ENCODE assay signal across 1 fruit fly cellular context in the genomic region with DNA sequence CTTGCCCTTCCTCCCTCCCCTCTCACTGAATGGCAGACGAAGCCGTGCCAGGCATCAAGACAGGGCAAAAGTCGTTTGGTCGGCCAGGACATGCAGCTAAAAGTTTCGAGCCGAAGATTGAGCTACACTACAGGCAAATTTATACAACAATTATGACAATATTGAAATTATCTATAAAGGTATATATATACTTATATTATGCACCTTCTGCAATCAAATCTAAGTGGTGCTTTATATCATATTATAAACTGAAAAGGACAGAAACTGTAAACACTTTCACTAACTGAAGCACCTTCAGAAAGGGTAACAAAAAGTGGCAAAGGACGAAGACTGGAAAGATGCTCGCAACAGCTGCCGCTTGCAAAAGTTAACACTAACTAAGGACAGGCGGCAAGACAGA.
A peak's percentile ranks its signal among the peaks of the same experiment; 100 is the strongest.
TF ChIP-seq lines count a peak whose summit lies in the region.

No protein-coding gene starts in this region.

TF ChIP-seq in whole organism, embryonic, 481 proteins besides CTCF, POLR2A, EP300 and RAD21 (continued from another document and continues in another):
- no peak for TF ChIP-seq Jarid2 (GFP tag; optimal IDR thresholded peaks at IDR 0.05; lab: Kevin White, UChicago)
- TF ChIP-seq CG6254 (GFP tag; optimal IDR thresholded peaks at IDR 0.05; lab: Kevin White, UChicago), result no peak
- TF ChIP-seq Hr51 (GFP tag; optimal IDR thresholded peaks at IDR 0.05; lab: Kevin White, UChicago), result peak in 1 of 2 experiments; percentile 55
- TF ChIP-seq CG13287 (GFP tag; IDR thresholded peaks at IDR 0.05; lab: Robert Waterston, UW; ENCODE audit: partially characterized antibody), result no peak
- no peak for TF ChIP-seq NC2β (GFP tag; optimal IDR thresholded peaks at IDR 0.05; lab: Kevin White, UChicago)
- no peak for TF ChIP-seq CG1529 (GFP tag; optimal IDR thresholded peaks at IDR 0.05; lab: Kevin White, UChicago)
- no peak for TF ChIP-seq CG11696 (GFP tag; IDR thresholded peaks at IDR 0.05; lab: Robert Waterston, UW)
- TF ChIP-seq br (optimal IDR thresholded peaks at IDR 0.05; lab: Kevin White, UChicago), result no peak
- 0 out of 2 replicates have a peak, but pooled peaks have one; percentile 23 for TF ChIP-seq HLH3B (GFP tag; IDR thresholded peaks at IDR 0.05; lab: Robert Waterston, UW)
- TF ChIP-seq CG14014 (GFP tag; IDR thresholded peaks at IDR 0.05; lab: Robert Waterston, UW), result no peak
- TF ChIP-seq Dbx (GFP tag; IDR thresholded peaks at IDR 0.05; lab: Robert Waterston, UW), result no peak
- TF ChIP-seq CG1647 (GFP tag; optimal IDR thresholded peaks at IDR 0.05; lab: Kevin White, UChicago), result no peak
- TF ChIP-seq ems (GFP tag; optimal IDR thresholded peaks at IDR 0.05; lab: Kevin White, UChicago), result no peak
- no peak for TF ChIP-seq MBD-R2 (GFP tag; IDR thresholded peaks at IDR 0.05; lab: Robert Waterston, UW)
- TF ChIP-seq ara (GFP tag; IDR thresholded peaks at IDR 0.05; lab: Robert Waterston, UW), result no peak
- no peak for TF ChIP-seq CG10366 (GFP tag; IDR thresholded peaks at IDR 0.05; lab: Robert Waterston, UW)
- TF ChIP-seq Tbp (GFP tag; optimal IDR thresholded peaks at IDR 0.05; lab: Kevin White, UChicago), result no peak
- TF ChIP-seq CG17359 (tag; optimal IDR thresholded peaks at IDR 0.05; lab: Kevin White, UChicago), result peak; percentile 38
- no peak for TF ChIP-seq ken (GFP tag; IDR thresholded peaks at IDR 0.05; lab: Robert Waterston, UW)
- TF ChIP-seq CG7839 (tag; optimal IDR thresholded peaks at IDR 0.05; lab: Kevin White, UChicago), result peak; percentile 40
- TF ChIP-seq CG13624 (GFP tag; optimal IDR thresholded peaks at IDR 0.05; lab: Kevin White, UChicago), result no peak
- no peak for TF ChIP-seq CG16863 (GFP tag; optimal IDR thresholded peaks at IDR 0.05; lab: Kevin White, UChicago)
- TF ChIP-seq ERR (GFP tag; optimal IDR thresholded peaks at IDR 0.05; lab: Kevin White, UChicago), result no peak
- TF ChIP-seq CG12219 (GFP tag; optimal IDR thresholded peaks at IDR 0.05; lab: Kevin White, UChicago), result no peak
- no peak for TF ChIP-seq CrebB (tag; optimal IDR thresholded peaks at IDR 0.05; lab: Kevin White, UChicago)
- no peak for TF ChIP-seq wor (GFP tag; IDR thresholded peaks at IDR 0.05; lab: Robert Waterston, UW)
- TF ChIP-seq CG5180 (GFP tag; optimal IDR thresholded peaks at IDR 0.05; lab: Kevin White, UChicago), result no peak
- TF ChIP-seq CG8290 (GFP tag; optimal IDR thresholded peaks at IDR 0.05; lab: Kevin White, UChicago), result no peak
- TF ChIP-seq CG8290 (tag; optimal IDR thresholded peaks at IDR 0.05; lab: Kevin White, UChicago), result no peak
- TF ChIP-seq Opbp (GFP tag; IDR thresholded peaks at IDR 0.05; lab: Robert Waterston, UW; ENCODE audit: partially characterized antibody), result no peak
- TF ChIP-seq pros (GFP tag; optimal IDR thresholded peaks at IDR 0.05; lab: Kevin White, UChicago), result peak; percentile 27
- TF ChIP-seq YL-1 (GFP tag; optimal IDR thresholded peaks at IDR 0.05; lab: Kevin White, UChicago), result no peak
- no peak for TF ChIP-seq peb (GFP tag; IDR thresholded peaks at IDR 0.05; lab: Robert Waterston, UW)
- TF ChIP-seq croc (GFP tag; conservative IDR thresholded peaks at IDR 0.05; lab: Robert Waterston, UW), result no peak
- TF ChIP-seq hth (optimal IDR thresholded peaks at IDR 0.05; lab: Kevin White, UChicago), result no peak
- TF ChIP-seq abd-A (tag; optimal IDR thresholded peaks at IDR 0.05; lab: Kevin White, UChicago), result no peak
- no peak for TF ChIP-seq CG3065 (GFP tag; optimal IDR thresholded peaks at IDR 0.05; lab: Kevin White, UChicago)
- no peak for TF ChIP-seq CG2875 (GFP tag; optimal IDR thresholded peaks at IDR 0.05; lab: Kevin White, UChicago)
- peak; percentile 57 for TF ChIP-seq row (GFP tag; IDR thresholded peaks at IDR 0.05; lab: Robert Waterston, UW)
- TF ChIP-seq CG10565 (GFP tag; optimal IDR thresholded peaks at IDR 0.05; lab: Kevin White, UChicago), result no peak
- no peak for TF ChIP-seq tgo (GFP tag; IDR thresholded peaks at IDR 0.05; lab: Robert Waterston, UW)
- no peak for TF ChIP-seq Sin3A (optimal IDR thresholded peaks at IDR 0.05; lab: Kevin White, UChicago)
- no peak for TF ChIP-seq CG14860 (GFP tag; IDR thresholded peaks at IDR 0.05; lab: Robert Waterston, UW; ENCODE audit: partially characterized antibody)
- TF ChIP-seq Oaz (GFP tag; IDR thresholded peaks at IDR 0.05; lab: Robert Waterston, UW), result no peak
- TF ChIP-seq cas (GFP tag; IDR thresholded peaks at IDR 0.05; lab: Robert Waterston, UW), result no peak
- TF ChIP-seq eyg (GFP tag; optimal IDR thresholded peaks at IDR 0.05; lab: Kevin White, UChicago), result no peak
- no peak for TF ChIP-seq ind (GFP tag; optimal IDR thresholded peaks at IDR 0.05; lab: Kevin White, UChicago)
- TF ChIP-seq tap (tag; optimal IDR thresholded peaks at IDR 0.05; lab: Kevin White, UChicago), result peak; percentile 10
- no peak for TF ChIP-seq ase (GFP tag; IDR thresholded peaks at IDR 0.05; lab: Robert Waterston, UW)
- TF ChIP-seq CG10979 (tag; optimal IDR thresholded peaks at IDR 0.05; lab: Kevin White, UChicago), result peak; percentile 43
- TF ChIP-seq CG4617 (GFP tag; optimal IDR thresholded peaks at IDR 0.05; lab: Kevin White, UChicago; ENCODE audit: borderline replicate concordance), result no peak
- TF ChIP-seq CG16779 (GFP tag; IDR thresholded peaks at IDR 0.05; lab: Robert Waterston, UW), result no peak
- no peak for TF ChIP-seq schlank (tag; optimal IDR thresholded peaks at IDR 0.05; lab: Kevin White, UChicago)
- peak; percentile 10 for TF ChIP-seq CG30403 (GFP tag; optimal IDR thresholded peaks at IDR 0.05; lab: Kevin White, UChicago)
- no peak for TF ChIP-seq CG14441 (GFP tag; IDR thresholded peaks at IDR 0.05; lab: Robert Waterston, UW)
- no peak for TF ChIP-seq ham (GFP tag; IDR thresholded peaks at IDR 0.05; lab: Robert Waterston, UW)
- peak; percentile 22 for TF ChIP-seq CoRest (tag; optimal IDR thresholded peaks at IDR 0.05; lab: Kevin White, UChicago)
- no peak for TF ChIP-seq CG17612 (GFP tag; IDR thresholded peaks at IDR 0.05; lab: Robert Waterston, UW)
- no peak for TF ChIP-seq CG8089 (GFP tag; optimal IDR thresholded peaks at IDR 0.05; lab: Kevin White, UChicago)
- no peak for TF ChIP-seq CG7786 (GFP tag; optimal IDR thresholded peaks at IDR 0.05; lab: Kevin White, UChicago)
- TF ChIP-seq Blimp-1 (GFP tag; optimal IDR thresholded peaks at IDR 0.05; lab: Kevin White, UChicago), result peak; percentile 45
- no peak for TF ChIP-seq Dip2 (GFP tag; IDR thresholded peaks at IDR 0.05; lab: Robert Waterston, UW)
- peak; percentile 23 for TF ChIP-seq Fer1 (GFP tag; optimal IDR thresholded peaks at IDR 0.05; lab: Kevin White, UChicago)
- TF ChIP-seq exex (tag; optimal IDR thresholded peaks at IDR 0.05; lab: Kevin White, UChicago), result no peak
- peak in 1 of 2 experiments; percentile 51 for TF ChIP-seq bsh (GFP tag; optimal IDR thresholded peaks at IDR 0.05; lab: Kevin White, UChicago)
- TF ChIP-seq sr (GFP tag; IDR thresholded peaks at IDR 0.05; lab: Robert Waterston, UW), result no peak
- TF ChIP-seq btn (GFP tag; optimal IDR thresholded peaks at IDR 0.05; lab: Kevin White, UChicago), result no peak
- TF ChIP-seq CG17328 (GFP tag; IDR thresholded peaks at IDR 0.05; lab: Robert Waterston, UW), result no peak
- TF ChIP-seq Rx (GFP tag; IDR thresholded peaks at IDR 0.05; lab: Robert Waterston, UW), result no peak
- TF ChIP-seq CG1832 (GFP tag; optimal IDR thresholded peaks at IDR 0.05; lab: Kevin White, UChicago), result no peak
- TF ChIP-seq jing (GFP tag; optimal IDR thresholded peaks at IDR 0.05; lab: Kevin White, UChicago), result no peak
- TF ChIP-seq B-H1 (GFP tag; IDR thresholded peaks at IDR 0.05; lab: Robert Waterston, UW), result no peak
- TF ChIP-seq CG6654 (GFP tag; optimal IDR thresholded peaks at IDR 0.05; lab: Kevin White, UChicago), result no peak
- peak; percentile 24 for TF ChIP-seq CG8924 (tag; optimal IDR thresholded peaks at IDR 0.05; lab: Kevin White, UChicago)
- no peak for TF ChIP-seq Med (GFP tag; lab: Kevin White, UChicago)
- no peak for TF ChIP-seq CG9215 (GFP tag; IDR thresholded peaks at IDR 0.05; lab: Robert Waterston, UW)
- no peak for TF ChIP-seq kni (GFP tag; optimal IDR thresholded peaks at IDR 0.05; lab: Kevin White, UChicago)
- TF ChIP-seq gsb (GFP tag; IDR thresholded peaks at IDR 0.05; lab: Robert Waterston, UW), result no peak
- no peak for TF ChIP-seq Dad (GFP tag; optimal IDR thresholded peaks at IDR 0.05; lab: Kevin White, UChicago)
- peak; percentile 22 for TF ChIP-seq CG8388 (GFP tag; optimal IDR thresholded peaks at IDR 0.05; lab: Kevin White, UChicago)
- peak; percentile 98 for TF ChIP-seq D19A (tag; optimal IDR thresholded peaks at IDR 0.05; lab: Kevin White, UChicago)
- no peak for TF ChIP-seq CG5953 (GFP tag; IDR thresholded peaks at IDR 0.05; lab: Robert Waterston, UW)
- no peak for TF ChIP-seq CG7372 (GFP tag; IDR thresholded peaks at IDR 0.05; lab: Robert Waterston, UW)
- 0 out of 2 replicates have a peak, but pooled peaks have one; percentile 5 for TF ChIP-seq sisA (GFP tag; IDR thresholded peaks at IDR 0.05; lab: Robert Waterston, UW)
- no peak for TF ChIP-seq Drgx (GFP tag; IDR thresholded peaks at IDR 0.05; lab: Robert Waterston, UW)
- TF ChIP-seq CG4820 (GFP tag; optimal IDR thresholded peaks at IDR 0.05; lab: Kevin White, UChicago), result no peak
- peak; percentile 1 for TF ChIP-seq nmo (GFP tag; optimal IDR thresholded peaks at IDR 0.05; lab: Kevin White, UChicago)
- TF ChIP-seq CG2116 (GFP tag; optimal IDR thresholded peaks at IDR 0.05; lab: Kevin White, UChicago), result no peak
- TF ChIP-seq Ssrp (tag; optimal IDR thresholded peaks at IDR 0.05; lab: Kevin White, UChicago), result peak; percentile 20
- no peak for TF ChIP-seq ranshi (GFP tag; IDR thresholded peaks at IDR 0.05; lab: Robert Waterston, UW)
- TF ChIP-seq lbe (GFP tag; optimal IDR thresholded peaks at IDR 0.05; lab: Kevin White, UChicago), result no peak
- no peak for TF ChIP-seq jigr1 (GFP tag; IDR thresholded peaks at IDR 0.05; lab: Robert Waterston, UW)
- peak; percentile 43 for TF ChIP-seq ATbp (GFP tag; optimal IDR thresholded peaks at IDR 0.05; lab: Kevin White, UChicago)
- TF ChIP-seq zfh1 (GFP tag; IDR thresholded peaks at IDR 0.05; lab: Robert Waterston, UW), result no peak
- no peak for TF ChIP-seq vfl (GFP tag; optimal IDR thresholded peaks at IDR 0.05; lab: Kevin White, UChicago)
- TF ChIP-seq crc (GFP tag; optimal IDR thresholded peaks at IDR 0.05; lab: Kevin White, UChicago), result no peak
- TF ChIP-seq Mes4 (GFP tag; optimal IDR thresholded peaks at IDR 0.05; lab: Kevin White, UChicago), result no peak
- no peak for TF ChIP-seq salm (tag; optimal IDR thresholded peaks at IDR 0.05; lab: Kevin White, UChicago)
- no peak for TF ChIP-seq Lim3 (GFP tag; IDR thresholded peaks at IDR 0.05; lab: Robert Waterston, UW)
- peak; percentile 33; the same call in 1 of the 2 replicates for TF ChIP-seq CG31441 (GFP tag; IDR thresholded peaks at IDR 0.05; lab: Robert Waterston, UW)
- no peak for TF ChIP-seq gfzf (GFP tag; optimal IDR thresholded peaks at IDR 0.05; lab: Kevin White, UChicago)
- TF ChIP-seq ewg (GFP tag; optimal IDR thresholded peaks at IDR 0.05; lab: Kevin White, UChicago), result no peak
- TF ChIP-seq CG9876 (GFP tag; optimal IDR thresholded peaks at IDR 0.05; lab: Kevin White, UChicago), result no peak
- no peak for TF ChIP-seq cwo (GFP tag; optimal IDR thresholded peaks at IDR 0.05; lab: Kevin White, UChicago)
- no peak for TF ChIP-seq CG11723 (GFP tag; optimal IDR thresholded peaks at IDR 0.05; lab: Kevin White, UChicago)
- TF ChIP-seq sima (GFP tag; optimal IDR thresholded peaks at IDR 0.05; lab: Kevin White, UChicago), result no peak
- TF ChIP-seq CG10959 (GFP tag; IDR thresholded peaks at IDR 0.05; lab: Robert Waterston, UW), result no peak
- TF ChIP-seq tll (GFP tag; optimal IDR thresholded peaks at IDR 0.05; lab: Kevin White, UChicago), result no peak
- no peak for TF ChIP-seq CG3726 (GFP tag; IDR thresholded peaks at IDR 0.05; lab: Robert Waterston, UW)
- no peak for TF ChIP-seq amos (GFP tag; IDR thresholded peaks at IDR 0.05; lab: Robert Waterston, UW; ENCODE audit: partially characterized antibody)
- TF ChIP-seq Ptx1 (GFP tag; IDR thresholded peaks at IDR 0.05; lab: Robert Waterston, UW), result 0 out of 2 replicates have a peak, but pooled peaks have one; percentile 22
- TF ChIP-seq CG9932 (GFP tag; IDR thresholded peaks at IDR 0.05; lab: Robert Waterston, UW), result no peak
- peak; percentile 18 for TF ChIP-seq CG12391 (tag; optimal IDR thresholded peaks at IDR 0.05; lab: Kevin White, UChicago)
- peak; percentile 6 for TF ChIP-seq CG4424 (GFP tag; optimal IDR thresholded peaks at IDR 0.05; lab: Kevin White, UChicago)
- no peak for TF ChIP-seq Doc3 (GFP tag; IDR thresholded peaks at IDR 0.05; lab: Robert Waterston, UW; ENCODE audit: partially characterized antibody)
- no peak for TF ChIP-seq CG8944 (GFP tag; optimal IDR thresholded peaks at IDR 0.05; lab: Kevin White, UChicago)
- 0 out of 2 replicates have a peak, but pooled peaks have one; percentile 22 for TF ChIP-seq slbo (GFP tag; IDR thresholded peaks at IDR 0.05; lab: Robert Waterston, UW)
- no peak for TF ChIP-seq CG4282 (GFP tag; optimal IDR thresholded peaks at IDR 0.05; lab: Kevin White, UChicago)
- TF ChIP-seq HLH54F (GFP tag; optimal IDR thresholded peaks at IDR 0.05; lab: Kevin White, UChicago), result no peak
- no peak for TF ChIP-seq CG32772 (GFP tag; IDR thresholded peaks at IDR 0.05; lab: Robert Waterston, UW)
- TF ChIP-seq so (GFP tag; IDR thresholded peaks at IDR 0.05; lab: Robert Waterston, UW), result no peak
- TF ChIP-seq CG10274 (GFP tag; optimal IDR thresholded peaks at IDR 0.05; lab: Kevin White, UChicago), result no peak
- no peak for TF ChIP-seq yki (optimal IDR thresholded peaks at IDR 0.05; lab: Kevin White, UChicago)
- TF ChIP-seq aop (GFP tag; IDR thresholded peaks at IDR 0.05; lab: Robert Waterston, UW), result no peak
- TF ChIP-seq CG18262 (tag; optimal IDR thresholded peaks at IDR 0.05; lab: Kevin White, UChicago), result peak; percentile 23
- TF ChIP-seq gem (tag; optimal IDR thresholded peaks at IDR 0.05; lab: Kevin White, UChicago), result peak; percentile 55
- no peak for TF ChIP-seq CG3838 (GFP tag; optimal IDR thresholded peaks at IDR 0.05; lab: Kevin White, UChicago)
- no peak for TF ChIP-seq ro (GFP tag; IDR thresholded peaks at IDR 0.05; lab: Robert Waterston, UW)
- no peak for TF ChIP-seq nerfin-1 (tag; optimal IDR thresholded peaks at IDR 0.05; lab: Kevin White, UChicago)
- no peak for TF ChIP-seq hb (GFP tag; IDR thresholded peaks at IDR 0.05; lab: Robert Waterston, UW; ENCODE audit: partially characterized antibody)
- TF ChIP-seq CG3995 (GFP tag; optimal IDR thresholded peaks at IDR 0.05; lab: Kevin White, UChicago), result no peak
- peak; percentile 10 for TF ChIP-seq PHDP (tag; optimal IDR thresholded peaks at IDR 0.05; lab: Kevin White, UChicago)
- no peak for TF ChIP-seq pzg (GFP tag; optimal IDR thresholded peaks at IDR 0.05; lab: Kevin White, UChicago)
- no peak for TF ChIP-seq CG33557 (GFP tag; optimal IDR thresholded peaks at IDR 0.05; lab: Kevin White, UChicago)
